Worm (Caenorhabditis elegans): ENCODE measurements around the gene D2096.5.

ce11 chrIV:8354572-8354971 is 5.0 kb downstream of the D2096.5 start, which contains the start of gene F17E9.3:
- TF ChIP-seq flt-1 (GFP tag; IDR thresholded peaks at IDR 0.05) (no peak), ztf-29 (GFP tag; IDR thresholded peaks at IDR 0.05) (no peak), cog-1 (tag; optimal IDR thresholded peaks at IDR 0.05) (no peak), med-1 (GFP tag; optimal IDR thresholded peaks at IDR 0.05; ENCODE audit: insufficient read depth) (no peak), tab-1 (GFP tag; IDR thresholded peaks at IDR 0.05) (no peak), ztf-23 (GFP tag; IDR thresholded peaks at IDR 0.05) (no peak)

Data from whole organism, midembryonic.